Fruit fly (Drosophila melanogaster): Measurements from ENCODE around the gene M1BP.
A peak's percentile ranks its signal among the peaks of the same experiment; 100 is the strongest.

The M1BP gene

dm6 chr3R:8746354-8746753 is 14.9 kb upstream of the M1BP start (continued):
- TF ChIP-seq CG34224 (GFP tag; IDR thresholded peaks at IDR 0.05; ENCODE audit: partially characterized antibody) (no peak), CG7745 (tag; optimal IDR thresholded peaks at IDR 0.05) (no peak), p53 (GFP tag; optimal IDR thresholded peaks at IDR 0.05) (no peak), HLHmδ (GFP tag; optimal IDR thresholded peaks at IDR 0.05) (no peak), Nf-YB (GFP tag; optimal IDR thresholded peaks at IDR 0.05) (peak; percentile 40), GATAe (GFP tag; conservative IDR thresholded peaks at IDR 0.05) (no peak), CG3065 (GFP tag; optimal IDR thresholded peaks at IDR 0.05) (no peak), CoRest (tag; optimal IDR thresholded peaks at IDR 0.05) (peak; percentile 67), CG4424 (GFP tag; optimal IDR thresholded peaks at IDR 0.05) (peak; percentile 59), CG3163 (GFP tag; optimal IDR thresholded peaks at IDR 0.05) (no peak), CG7987 (GFP tag; optimal IDR thresholded peaks at IDR 0.05) (no peak), exex (tag; optimal IDR thresholded peaks at IDR 0.05) (no peak), btn (GFP tag; optimal IDR thresholded peaks at IDR 0.05) (no peak), emc (GFP tag; optimal IDR thresholded peaks at IDR 0.05) (no peak), CG9727 (GFP tag; optimal IDR thresholded peaks at IDR 0.05) (peak; percentile 74), pros (GFP tag; optimal IDR thresholded peaks at IDR 0.05) (no peak), grau (tag; optimal IDR thresholded peaks at IDR 0.05) (peak; percentile 73), tll (GFP tag; optimal IDR thresholded peaks at IDR 0.05) (no peak), fd64A (GFP tag; optimal IDR thresholded peaks at IDR 0.05) (no peak), PHDP (tag; optimal IDR thresholded peaks at IDR 0.05) (peak; percentile 76), CG18262 (tag; optimal IDR thresholded peaks at IDR 0.05) (peak; percentile 75), Xbp1 (GFP tag; optimal IDR thresholded peaks at IDR 0.05) (peak; percentile 66), Neu2 (GFP tag; optimal IDR thresholded peaks at IDR 0.05; ENCODE audit: borderline replicate concordance) (no peak), Opbp (GFP tag; IDR thresholded peaks at IDR 0.05; ENCODE audit: partially characterized antibody) (no peak), en (GFP tag; optimal IDR thresholded peaks at IDR 0.05) (no peak), CG12104 (GFP tag; optimal IDR thresholded peaks at IDR 0.05) (peak; percentile 39), CG14860 (GFP tag; IDR thresholded peaks at IDR 0.05; ENCODE audit: partially characterized antibody) (no peak), vvl (GFP tag; IDR thresholded peaks at IDR 0.05) (peak; percentile 73), Nf-YC (tag; optimal IDR thresholded peaks at IDR 0.05) (no peak), nerfin-1 (tag; optimal IDR thresholded peaks at IDR 0.05) (no peak), zfh1 (GFP tag; IDR thresholded peaks at IDR 0.05) (peak; percentile 64; the same call in 1 of the 3 replicates), pb (GFP tag; optimal IDR thresholded peaks at IDR 0.05) (no peak), crc (GFP tag; optimal IDR thresholded peaks at IDR 0.05) (no peak), z (GFP tag; IDR thresholded peaks at IDR 0.05) (no peak), br (optimal IDR thresholded peaks at IDR 0.05) (no peak), corto (GFP tag; optimal IDR thresholded peaks at IDR 0.05) (no peak), Kr (GFP tag; optimal IDR thresholded peaks at IDR 0.05) (no peak), Taf1 (GFP tag; IDR thresholded peaks at IDR 0.05) (no peak), Asciz (GFP tag; optimal IDR thresholded peaks at IDR 0.05) (peak; percentile 58), CG32772 (GFP tag; IDR thresholded peaks at IDR 0.05) (no peak), CG8478 (optimal IDR thresholded peaks at IDR 0.05) (no peak), sqz (GFP tag; optimal IDR thresholded peaks at IDR 0.05) (no peak), sob (GFP tag; IDR thresholded peaks at IDR 0.05) (peak; percentile 55; the same call in 1 of the 2 replicates), Pdp1 (GFP tag; optimal IDR thresholded peaks at IDR 0.05) (peak; percentile 22 to 31), CG12155 (GFP tag; optimal IDR thresholded peaks at IDR 0.05) (peak; percentile 29), CG31224 (GFP tag; IDR thresholded peaks at IDR 0.05) (peak; percentile 47; the same call in 1 of the 2 replicates), unc-4 (GFP tag; IDR thresholded peaks at IDR 0.05; ENCODE audit: partially characterized antibody) (no peak), chm (GFP tag; IDR thresholded peaks at IDR 0.05) (no peak), CrebB (tag; optimal IDR thresholded peaks at IDR 0.05) (no peak), dati (GFP tag; IDR thresholded peaks at IDR 0.05) (no peak), CG8924 (tag; optimal IDR thresholded peaks at IDR 0.05) (peak; percentile 71), CG15073 (GFP tag; optimal IDR thresholded peaks at IDR 0.05) (no peak)

Data from whole organism, embryonic.